Fruit fly (Drosophila melanogaster): ENCODE measurements around the gene CG5050.

Gene CG5050

dm6 chr2L:17431359-17431675 lies 21.4 kb upstream of the CG5050 start:
- TF ChIP-seq acj6 (GFP tag; optimal IDR thresholded peaks at IDR 0.05): peak; percentile 76
- TF ChIP-seq CG6854 (GFP tag; optimal IDR thresholded peaks at IDR 0.05): no peak
- peak; percentile 65 for TF ChIP-seq CG6276 (GFP tag; optimal IDR thresholded peaks at IDR 0.05)
- TF ChIP-seq CG11294 (GFP tag; IDR thresholded peaks at IDR 0.05): 0 out of 2 replicates have a peak, but pooled peaks have one; percentile 16
- TF ChIP-seq Met (GFP tag; optimal IDR thresholded peaks at IDR 0.05): peak; percentile 70
- TF ChIP-seq pdm3 (GFP tag; optimal IDR thresholded peaks at IDR 0.05): peak; percentile 79
- TF ChIP-seq esn (GFP tag; optimal IDR thresholded peaks at IDR 0.05): peak; percentile 85
- TF ChIP-seq Eip93F (GFP tag; optimal IDR thresholded peaks at IDR 0.05): no peak
- TF ChIP-seq CG8319 (GFP tag; optimal IDR thresholded peaks at IDR 0.05): peak; percentile 55
- TF ChIP-seq Ets21C (GFP tag; optimal IDR thresholded peaks at IDR 0.05): peak; percentile 59
- TF ChIP-seq fd59A (GFP tag; optimal IDR thresholded peaks at IDR 0.05): no peak
- no peak for TF ChIP-seq CG6808 (GFP tag; optimal IDR thresholded peaks at IDR 0.05)
- TF ChIP-seq CG4318 (GFP tag; optimal IDR thresholded peaks at IDR 0.05): peak; percentile 32
- TF ChIP-seq CG3919 (GFP tag; optimal IDR thresholded peaks at IDR 0.05): peak; percentile 77
- peak; percentile 62; the same call in 2 of the 3 replicates for TF ChIP-seq CG6163 (GFP tag; IDR thresholded peaks at IDR 0.05)
- peak; percentile 66 for TF ChIP-seq CG31627 (GFP tag; optimal IDR thresholded peaks at IDR 0.05)
- TF ChIP-seq Sox14 (GFP tag; optimal IDR thresholded peaks at IDR 0.05): peak; percentile 71
- TF ChIP-seq CG11762 (GFP tag; optimal IDR thresholded peaks at IDR 0.05; ENCODE audit: insufficient read depth): peak; percentile 61
- TF ChIP-seq topi (GFP tag; optimal IDR thresholded peaks at IDR 0.05): peak; percentile 82
- peak; percentile 48 for TF ChIP-seq Lpt (GFP tag; optimal IDR thresholded peaks at IDR 0.05)
- peak; percentile 68 for TF ChIP-seq Sox102F (GFP tag; optimal IDR thresholded peaks at IDR 0.05)
- peak; percentile 84 for TF ChIP-seq CG8119 (GFP tag; IDR thresholded peaks at IDR 0.05)
- TF ChIP-seq svp (GFP tag): peak; percentile 93
- peak; percentile 66 for TF ChIP-seq Ets96B (tag; optimal IDR thresholded peaks at IDR 0.05)
- peak; percentile 36 for TF ChIP-seq Gug (GFP tag; IDR thresholded peaks at IDR 0.05)
- no peak for TF ChIP-seq dsx (GFP tag; optimal IDR thresholded peaks at IDR 0.05; ENCODE audit: poor library complexity, severe bottlenecking)
- peak; percentile 72 for TF ChIP-seq lz (GFP tag; optimal IDR thresholded peaks at IDR 0.05)
- TF ChIP-seq ss (GFP tag; optimal IDR thresholded peaks at IDR 0.05): no peak
- peak; percentile 85 for TF ChIP-seq Hr4 (GFP tag; optimal IDR thresholded peaks at IDR 0.05)
- TF ChIP-seq Blimp-1 (GFP tag; optimal IDR thresholded peaks at IDR 0.05): no peak
- peak; percentile 74 for TF ChIP-seq Hr39 (GFP tag; optimal IDR thresholded peaks at IDR 0.05)
- peak; percentile 51 for TF ChIP-seq CG10669 (GFP tag; optimal IDR thresholded peaks at IDR 0.05)
- no peak for TF ChIP-seq CG1621 (tag; optimal IDR thresholded peaks at IDR 0.05)
- TF ChIP-seq CG3032 (tag; optimal IDR thresholded peaks at IDR 0.05): peak; percentile 32
- peak; percentile 78 for TF ChIP-seq net (GFP tag; optimal IDR thresholded peaks at IDR 0.05)
- peak; percentile 73 for TF ChIP-seq CG6792 (GFP tag; optimal IDR thresholded peaks at IDR 0.05)
- TF ChIP-seq fd85E (GFP tag; optimal IDR thresholded peaks at IDR 0.05): no peak
- TF ChIP-seq CG34406 (GFP tag; optimal IDR thresholded peaks at IDR 0.05): peak; percentile 77
- TF ChIP-seq CG10631 (GFP tag; optimal IDR thresholded peaks at IDR 0.05): peak; percentile 76
- peak; percentile 70 for TF ChIP-seq cyc (GFP tag; optimal IDR thresholded peaks at IDR 0.05)
- TF ChIP-seq CG16779 (tag; optimal IDR thresholded peaks at IDR 0.05): no peak
- peak in 1 of 2 experiments; percentile 71 for TF ChIP-seq salr (GFP tag; optimal IDR thresholded peaks at IDR 0.05)
- TF ChIP-seq dac (GFP tag; optimal IDR thresholded peaks at IDR 0.05): no peak
- TF ChIP-seq fkh (GFP tag; optimal IDR thresholded peaks at IDR 0.05): no peak
- no peak for TF ChIP-seq CG32006 (GFP tag; optimal IDR thresholded peaks at IDR 0.05)
- TF ChIP-seq Eip78C (GFP tag): peak; percentile 97
- TF ChIP-seq CG15336 (GFP tag; IDR thresholded peaks at IDR 0.05): peak; percentile 88
- no peak for TF ChIP-seq Smox (GFP tag; optimal IDR thresholded peaks at IDR 0.05)
- TF ChIP-seq CG8632 (GFP tag; optimal IDR thresholded peaks at IDR 0.05): peak; percentile 75
- TF ChIP-seq spab (GFP tag; optimal IDR thresholded peaks at IDR 0.05): no peak
- peak; percentile 47 for TF ChIP-seq Eip75B (GFP tag; optimal IDR thresholded peaks at IDR 0.05)
- TF ChIP-seq eg (GFP tag; IDR thresholded peaks at IDR 0.05): peak; percentile 66

All from whole organism, prepupa.